Fruit fly (Drosophila melanogaster) whole organism, embryonic: ENCODE measurements around the gene DPCoAC.

ENCODE experiments used
- BEAF-32 ChIP-seq: fragments of 200-800 bp; sonication (Bioruptor generic); optimal IDR thresholded peaks from 3 replicates; lab custom pipeline; 2017; ENCODE audit warnings: missing biosample characterization, missing genetic modification characterization, mild to moderate bottlenecking, moderate library complexity, missing genetic modification reagents
- Bdp1 ChIP-seq: fragments of 200-800 bp; sonication (Bioruptor generic); optimal IDR thresholded peaks from 3 replicates; lab custom pipeline; 2016; ENCODE audit warnings: missing biosample characterization, missing genetic modification characterization
- CG10565 ChIP-seq: fragments of 200-800 bp; sonication (Bioruptor generic); optimal IDR thresholded peaks from 3 replicates; lab custom pipeline; 2016; ENCODE audit warnings: missing biosample characterization, mild to moderate bottlenecking, missing genetic modification characterization
- CG10654 ChIP-seq: fragments of 200-800 bp; sonication (Bioruptor generic); optimal IDR thresholded peaks from 2 replicates; lab custom pipeline; 2016; ENCODE audit warnings: missing biosample characterization, missing genetic modification characterization
- CG11085 ChIP-seq: fragments of 200-800 bp; sonication (Bioruptor generic); IDR thresholded peaks from 2 replicates; pipeline ENCODE4 v1.3.6; 2022; ENCODE audit warnings: missing biosample characterization, missing genetic modification characterization
- CG11560 ChIP-seq: fragments of 200-800 bp; sonication (Bioruptor generic); IDR thresholded peaks from 3 replicates; pipeline ENCODE4 v1.3.6; 2022; ENCODE audit warnings: missing biosample characterization, missing genetic modification characterization
- CG14860 ChIP-seq: fragments of 200-800 bp; sonication (Bioruptor generic); IDR thresholded peaks from 3 replicates; pipeline ENCODE4 v1.3.6; 2022; ENCODE audit warnings: missing biosample characterization, missing genetic modification characterization; ENCODE audit not compliant: partially characterized antibody
- CG14965 ChIP-seq: fragments of 200-800 bp; sonication (Bioruptor generic); optimal IDR thresholded peaks from 2 replicates; lab custom pipeline; 2016; ENCODE audit warnings: missing biosample characterization, missing genetic modification characterization, borderline replicate concordance
- CG1603 ChIP-seq: fragments of 200-800 bp; sonication (Bioruptor generic); optimal IDR thresholded peaks from 2 replicates; lab custom pipeline; 2019; ENCODE audit warnings: missing biosample characterization, mild to moderate bottlenecking, missing genetic modification characterization, moderate library complexity
- CG16813 ChIP-seq: fragments of 200-800 bp; sonication (Bioruptor generic); IDR thresholded peaks from 3 replicates; pipeline ENCODE4 v1.3.6; 2022; ENCODE audit warnings: missing biosample characterization, missing genetic modification characterization; ENCODE audit not compliant: partially characterized antibody
- CG18619 ChIP-seq: fragments of 200-800 bp; sonication (Bioruptor generic); optimal IDR thresholded peaks from 3 replicates; lab custom pipeline; 2017; ENCODE audit warnings: missing biosample characterization, mild to moderate bottlenecking, missing genetic modification characterization
- CG31441 ChIP-seq: fragments of 200-800 bp; sonication (Bioruptor generic); IDR thresholded peaks from 2 replicates; pipeline ENCODE4 v1.3.6; 2022; ENCODE audit warnings: missing biosample characterization, missing genetic modification characterization
- CG3281 ChIP-seq: fragments of 200-800 bp; sonication (Bioruptor generic); optimal IDR thresholded peaks from 3 replicates; lab custom pipeline; 2017; ENCODE audit warnings: missing biosample characterization, mild to moderate bottlenecking, missing genetic modification characterization
- CG34422 ChIP-seq: fragments of 200-800 bp; sonication (Bioruptor generic); IDR thresholded peaks from 3 replicates; pipeline ENCODE4 v1.3.6; 2022; ENCODE audit warnings: missing biosample characterization, missing genetic modification characterization
- CG3726 ChIP-seq: fragments of 200-800 bp; sonication (Bioruptor generic); IDR thresholded peaks from 3 replicates; pipeline ENCODE4, ENCODE4 v1.3.6; 2022; ENCODE audit warnings: missing biosample characterization, missing genetic modification characterization
- CG4360 ChIP-seq: fragments of 200-800 bp; sonication (Bioruptor generic); IDR thresholded peaks from 2 replicates; pipeline ENCODE4 v1.3.6; 2022; ENCODE audit warnings: missing biosample characterization, missing genetic modification characterization
- CG4404 ChIP-seq: fragments of 200-800 bp; sonication (Bioruptor generic); IDR thresholded peaks from 2 replicates; pipeline ENCODE4 v1.3.6; 2022; ENCODE audit warnings: missing biosample characterization, missing genetic modification characterization
- CG4730 ChIP-seq: fragments of 200-800 bp; sonication (Bioruptor generic); IDR thresholded peaks from 2 replicates; pipeline ENCODE4 v1.3.6; 2022; ENCODE audit warnings: missing biosample characterization, missing genetic modification characterization
- CG6813 ChIP-seq: fragments of 200-800 bp; sonication (Bioruptor generic); optimal IDR thresholded peaks from 2 replicates; lab custom pipeline; 2017; ENCODE audit warnings: missing biosample characterization, missing genetic modification characterization, mild to moderate bottlenecking, moderate library complexity, missing genetic modification reagents
- CG7928 ChIP-seq: fragments of 200-800 bp; sonication (Bioruptor generic); optimal IDR thresholded peaks from 2 replicates; lab custom pipeline; 2017; ENCODE audit warnings: missing biosample characterization, mild to moderate bottlenecking, missing genetic modification characterization
- CG8944 ChIP-seq: fragments of 200-800 bp; sonication (Bioruptor generic); optimal IDR thresholded peaks from 3 replicates; lab custom pipeline; 2016; ENCODE audit warnings: missing biosample characterization, missing genetic modification characterization
- Dad ChIP-seq: fragments of 200-800 bp; sonication (Bioruptor generic); optimal IDR thresholded peaks from 3 replicates; lab custom pipeline; 2016; ENCODE audit warnings: missing biosample characterization, missing genetic modification characterization
- Dek ChIP-seq: fragments of 200-800 bp; sonication (Bioruptor generic); optimal IDR thresholded peaks from 3 replicates; lab custom pipeline; 2019; ENCODE audit warnings: missing biosample characterization, mild to moderate bottlenecking, missing genetic modification characterization, moderate library complexity
- Dfd ChIP-seq, 2 experiments: fragments of >200 bp; optimal IDR thresholded peaks; 2 replicates each; lab custom pipeline; 2017; ENCODE audit warnings: missing biosample characterization in 2 of 2, missing genetic modification characterization in 2 of 2
- Doc3 ChIP-seq: fragments of 200-800 bp; sonication (Bioruptor generic); IDR thresholded peaks from 3 replicates; pipeline ENCODE4 v1.3.6; 2022; ENCODE audit warnings: missing biosample characterization, missing genetic modification characterization; ENCODE audit not compliant: partially characterized antibody
- E2f1 ChIP-seq: fragments of 200-800 bp; sonication (Bioruptor generic); IDR thresholded peaks from 2 replicates; pipeline ENCODE4 v1.3.6; 2022; ENCODE audit warnings: missing biosample characterization, missing genetic modification characterization
- E2f2 ChIP-seq: fragments of 200-800 bp; sonication (Bioruptor generic); IDR thresholded peaks from 2 replicates; pipeline ENCODE4 v1.3.6; 2022; ENCODE audit warnings: missing biosample characterization, missing genetic modification characterization
- MBD-R2 ChIP-seq: fragments of 200-800 bp; sonication (Bioruptor generic); IDR thresholded peaks from 2 replicates; pipeline ENCODE4 v1.3.6; 2022; ENCODE audit warnings: missing biosample characterization, missing genetic modification characterization
- Med ChIP-seq: fragments of 200-800 bp; sonication (Bioruptor generic); peaks from one replicate; lab custom pipeline; 2016; ENCODE audit warnings: missing biosample characterization, missing genetic modification characterization, mild to moderate bottlenecking, inconsistent platforms, moderate library complexity
- Meics ChIP-seq: fragments of 200-800 bp; sonication (Bioruptor generic); optimal IDR thresholded peaks from 2 replicates; lab custom pipeline; 2017; ENCODE audit warnings: missing biosample characterization, mild to moderate bottlenecking, missing genetic modification characterization
- Oli ChIP-seq: fragments of 200-800 bp; sonication (Bioruptor generic); optimal IDR thresholded peaks from 2 replicates; lab custom pipeline; 2018; ENCODE audit warnings: missing biosample characterization, mild to moderate bottlenecking, missing genetic modification characterization, moderate library complexity
- Optix ChIP-seq: fragments of 200-800 bp; sonication (Bioruptor generic); IDR thresholded peaks from 3 replicates; pipeline ENCODE4 v1.3.6; 2022; ENCODE audit warnings: missing biosample characterization, missing genetic modification characterization
- Tbp ChIP-seq: fragments of >200 bp; optimal IDR thresholded peaks from 2 replicates; lab custom pipeline; 2018; ENCODE audit warnings: missing biosample characterization, missing genetic modification characterization
- Usf ChIP-seq: fragments of 200-800 bp; sonication (Bioruptor generic); optimal IDR thresholded peaks from 2 replicates; lab custom pipeline; 2017; ENCODE audit warnings: missing genotype, missing biosample characterization, missing genetic modification characterization
- ash1 ChIP-seq: fragments of 200-800 bp; sonication (Bioruptor generic); optimal IDR thresholded peaks from 2 replicates; lab custom pipeline; 2018; ENCODE audit warnings: missing biosample characterization, mild to moderate bottlenecking, missing genetic modification characterization
- ato ChIP-seq: fragments of 200-800 bp; sonication (Bioruptor generic); IDR thresholded peaks from 2 replicates; pipeline ENCODE4 v1.3.6; 2022; ENCODE audit warnings: missing biosample characterization, missing genetic modification characterization; ENCODE audit not compliant: partially characterized antibody
- bigmax ChIP-seq: fragments of 200-800 bp; sonication (Bioruptor generic); optimal IDR thresholded peaks from 2 replicates; lab custom pipeline; 2018; ENCODE audit warnings: missing biosample characterization, mild to moderate bottlenecking, missing genetic modification characterization
- cad ChIP-seq: fragments of >200 bp; optimal IDR thresholded peaks from 2 replicates; lab custom pipeline; 2017; ENCODE audit warnings: missing biosample characterization, missing genetic modification characterization
- cato ChIP-seq: fragments of 200-800 bp; sonication (Bioruptor generic); optimal IDR thresholded peaks from 2 replicates; lab custom pipeline; 2016; ENCODE audit warnings: missing biosample characterization, missing genetic modification characterization, borderline replicate concordance
- cg ChIP-seq: fragments of 200-800 bp; sonication (Bioruptor generic); optimal IDR thresholded peaks from 3 replicates; lab custom pipeline; 2019; ENCODE audit warnings: missing biosample characterization, mild to moderate bottlenecking, missing genetic modification characterization, moderate library complexity
- crol ChIP-seq: fragments of 200-800 bp; sonication (Bioruptor generic); IDR thresholded peaks from 2 replicates; pipeline ENCODE4 v1.3.6; 2022; ENCODE audit warnings: missing biosample characterization, missing genetic modification characterization
- gsb ChIP-seq: fragments of 200-800 bp; sonication (Bioruptor generic); IDR thresholded peaks from 2 replicates; pipeline ENCODE4 v1.3.6; 2022; ENCODE audit warnings: missing biosample characterization, missing genetic modification characterization
- gsb-n ChIP-seq: fragments of 200-800 bp; sonication (Bioruptor generic); optimal IDR thresholded peaks from 3 replicates; lab custom pipeline; 2018; ENCODE audit warnings: missing biosample characterization, mild to moderate bottlenecking, missing genetic modification characterization
- knrl ChIP-seq: fragments of 200-800 bp; sonication (Bioruptor generic); IDR thresholded peaks from 3 replicates; pipeline ENCODE4 v1.3.6; 2022; ENCODE audit warnings: missing biosample characterization, missing genetic modification characterization; ENCODE audit not compliant: partially characterized antibody
- nau ChIP-seq: fragments of 200-800 bp; sonication (Bioruptor generic); optimal IDR thresholded peaks from 3 replicates; lab custom pipeline; 2017; ENCODE audit warnings: missing biosample characterization, mild to moderate bottlenecking, missing genetic modification characterization, missing genetic modification reagents
- onecut ChIP-seq: fragments of 200-800 bp; sonication (Bioruptor generic); IDR thresholded peaks from 2 replicates; pipeline ENCODE4 v1.3.6; 2022; ENCODE audit warnings: missing biosample characterization, missing genetic modification characterization
- org-1 ChIP-seq: fragments of 200-800 bp; sonication (Bioruptor generic); optimal IDR thresholded peaks from 2 replicates; lab custom pipeline; 2017; ENCODE audit warnings: missing biosample characterization, missing genetic modification characterization
- pb ChIP-seq: fragments of 200-800 bp; sonication (Bioruptor generic); optimal IDR thresholded peaks from 3 replicates; lab custom pipeline; 2016; ENCODE audit warnings: missing biosample characterization, missing genetic modification characterization
- scrt ChIP-seq: fragments of 200-800 bp; sonication (Bioruptor generic); optimal IDR thresholded peaks from 2 replicates; lab custom pipeline; 2018; ENCODE audit warnings: missing biosample characterization, mild to moderate bottlenecking, missing genetic modification characterization, moderate library complexity
- tgo ChIP-seq: fragments of 200-800 bp; sonication (Bioruptor generic); IDR thresholded peaks from 3 replicates; pipeline ENCODE4 v1.3.6; 2022; ENCODE audit warnings: missing biosample characterization, missing genetic modification characterization
- zfh1 ChIP-seq: fragments of 200-800 bp; sonication (Bioruptor generic); IDR thresholded peaks from 3 replicates; pipeline ENCODE4 v1.3.6; 2022; ENCODE audit warnings: missing biosample characterization, missing genetic modification characterization

Gene DPCoAC

dm6 chr3R:20579816-20580215 lies 22.3 kb upstream of the DPCoAC start, which contains the start of the genes EloB and Srp14 (continued):
- peak; percentile 77 for TF ChIP-seq E2f1 (GFP tag; lab: Robert Waterston, UW)
- TF ChIP-seq CG8944 (GFP tag; lab: Kevin White, UChicago): peak; percentile 57
- peak; percentile 80; the same call in 1 of the 2 replicates for TF ChIP-seq CG31441
- peak; percentile 81 for TF ChIP-seq CG3281 (GFP tag; lab: Kevin White, UChicago)
- peak; percentile 73 for TF ChIP-seq CG18619 (GFP tag; lab: Kevin White, UChicago)
- TF ChIP-seq CG4730: peak; percentile 48; the same call in 1 of the 2 replicates
- peak; percentile 1 for TF ChIP-seq org-1 (GFP tag; lab: Kevin White, UChicago)
- TF ChIP-seq CG11560 (tag; lab: Robert Waterston, UW): peak; percentile 51; the same call in 1 of the 3 replicates
- peak; percentile 74 for TF ChIP-seq Bdp1
- 0 out of 3 replicates have a peak, but pooled peaks have one; percentile 13 for TF ChIP-seq CG3726
- peak; percentile 19 for TF ChIP-seq Usf (GFP tag; lab: Kevin White, UChicago)
- TF ChIP-seq cg (GFP tag; lab: Kevin White, UChicago): no peak
- peak; percentile 85 for TF ChIP-seq CG1603 (tag; lab: Kevin White, UChicago)
- TF ChIP-seq Dek (tag; lab: Kevin White, UChicago): peak; percentile 74
- TF ChIP-seq onecut: peak; percentile 59
- no peak for TF ChIP-seq CG14965 (GFP tag; lab: Kevin White, UChicago)
- TF ChIP-seq CG7928 (GFP tag; lab: Kevin White, UChicago): peak; percentile 96
- peak; percentile 52; the same call in 1 of the 2 replicates for TF ChIP-seq crol (GFP tag; lab: Robert Waterston, UW)
- TF ChIP-seq BEAF-32 (GFP tag; lab: Kevin White, UChicago): peak; percentile 99
- TF ChIP-seq gsb (GFP tag; lab: Robert Waterston, UW): 0 out of 2 replicates have a peak, but pooled peaks have one; percentile 18
- peak; percentile 23 for TF ChIP-seq pb
- TF ChIP-seq CG10654 (GFP tag; lab: Kevin White, UChicago): peak; percentile 71
- TF ChIP-seq knrl (GFP tag; lab: Robert Waterston, UW): peak; percentile 98
- peak; percentile 71 for TF ChIP-seq scrt (GFP tag; lab: Kevin White, UChicago)
- peak; percentile 97 for TF ChIP-seq CG16813
- peak; percentile 97 for TF ChIP-seq Doc3 (GFP tag; lab: Robert Waterston, UW)
- TF ChIP-seq CG10565 (GFP tag; lab: Kevin White, UChicago): no peak
- peak; percentile 66 for TF ChIP-seq tgo (GFP tag; lab: Robert Waterston, UW)
- peak; percentile 55 for TF ChIP-seq cato
- TF ChIP-seq CG14860: peak; percentile 93
- TF ChIP-seq gsb-n (tag; lab: Kevin White, UChicago): no peak
- peak; percentile 90 for TF ChIP-seq MBD-R2 (GFP tag; lab: Robert Waterston, UW)
- TF ChIP-seq E2f2 (GFP tag; lab: Robert Waterston, UW): peak; percentile 70
- peak; percentile 75 for TF ChIP-seq CG4404
- TF ChIP-seq CG11085 (GFP tag; lab: Robert Waterston, UW): peak; percentile 62; the same call in 1 of the 2 replicates
- TF ChIP-seq Oli (tag; lab: Kevin White, UChicago): peak; percentile 64
- TF ChIP-seq Tbp (GFP tag; lab: Kevin White, UChicago): no peak
- TF ChIP-seq Dfd (GFP tag; optimal IDR thresholded peaks at IDR 0.05; lab: Kevin White, UChicago): no peak
- no peak for TF ChIP-seq Optix (GFP tag; lab: Robert Waterston, UW)
- no peak for TF ChIP-seq CG4360 (GFP tag; lab: Robert Waterston, UW)
- peak; percentile 2 for TF ChIP-seq bigmax (GFP tag; lab: Kevin White, UChicago)
- peak; percentile 83 for TF ChIP-seq zfh1 (GFP tag; lab: Robert Waterston, UW)
- peak; percentile 86 for TF ChIP-seq CG34422 (GFP tag; lab: Robert Waterston, UW)
- TF ChIP-seq CG6813: peak; percentile 33
- TF ChIP-seq cad (GFP tag; lab: Kevin White, UChicago): no peak
- no peak for TF ChIP-seq ash1 (GFP tag; lab: Kevin White, UChicago)
- peak; percentile 98 for TF ChIP-seq Med (GFP tag; lab: Kevin White, UChicago)
- peak; percentile 81 for TF ChIP-seq Dad (GFP tag; lab: Kevin White, UChicago)
- TF ChIP-seq ato (GFP tag; lab: Robert Waterston, UW): peak; percentile 87
- TF ChIP-seq nau (GFP tag; lab: Kevin White, UChicago): no peak
- peak; percentile 81 for TF ChIP-seq Meics
